Fruit fly (Drosophila melanogaster) whole organism, wandering third instar larva: ENCODE data around the gene CG11842.

Experiments used
- CG9705 ChIP-seq: fragments of 200-800 bp; sonication (Bioruptor generic); optimal IDR thresholded peaks from 2 replicates; lab custom pipeline; 2018; ENCODE audit warnings: missing biosample characterization, mild to moderate bottlenecking, missing genetic modification characterization
- Hr78 ChIP-seq: fragments of >200 bp; optimal IDR thresholded peaks from 2 replicates; lab custom pipeline; 2017; ENCODE audit warnings: missing biosample characterization, missing genetic modification characterization
- Rel ChIP-seq, 2 experiments: fragments of 200-800 bp; sonication (Bioruptor generic) in 1 of 2; optimal IDR thresholded peaks; 2 replicates in 1 of 2; 3 replicates in 1 of 2; lab custom pipeline; 2016 to 2019; ENCODE audit warnings: mild to moderate bottlenecking in 2 of 2, missing biosample characterization in 2 of 2, missing genetic modification characterization in 2 of 2, moderate library complexity in 1 of 2
- dl ChIP-seq, 2 experiments: fragments of 175-275, 200-275 bp in 1 of 2; fragments of 200-275 bp in 1 of 2; sonication (Bioruptor generic); optimal IDR thresholded peaks; lab custom pipeline; 2018; ENCODE audit warnings: mild to moderate bottlenecking in 2 of 2, missing biosample characterization in 2 of 2, missing genetic modification characterization in 2 of 2, moderate library complexity in 2 of 2; ENCODE audit not compliant: partially characterized antibody in 2 of 2, insufficient read depth in 1 of 2
- dsf ChIP-seq: sonication (Bioruptor generic); optimal IDR thresholded peaks from 2 replicates; lab custom pipeline; 2016; ENCODE audit warnings: missing biosample characterization, missing genetic modification characterization, borderline replicate concordance
- h ChIP-seq: fragments of 200-800 bp; sonication (Bioruptor generic); optimal IDR thresholded peaks from 3 replicates; lab custom pipeline; 2016; ENCODE audit warnings: missing biosample characterization, mild to moderate bottlenecking, missing genetic modification characterization
- lola ChIP-seq: fragments of >200 bp; optimal IDR thresholded peaks from 2 replicates; lab custom pipeline; 2017; ENCODE audit warnings: missing biosample characterization, missing genetic modification characterization
- psq ChIP-seq: fragments of 200-800 bp; sonication (Bioruptor generic); optimal IDR thresholded peaks from 3 replicates; lab custom pipeline; 2017; ENCODE audit warnings: missing biosample characterization, mild to moderate bottlenecking, missing genetic modification characterization, moderate library complexity

DNA sequence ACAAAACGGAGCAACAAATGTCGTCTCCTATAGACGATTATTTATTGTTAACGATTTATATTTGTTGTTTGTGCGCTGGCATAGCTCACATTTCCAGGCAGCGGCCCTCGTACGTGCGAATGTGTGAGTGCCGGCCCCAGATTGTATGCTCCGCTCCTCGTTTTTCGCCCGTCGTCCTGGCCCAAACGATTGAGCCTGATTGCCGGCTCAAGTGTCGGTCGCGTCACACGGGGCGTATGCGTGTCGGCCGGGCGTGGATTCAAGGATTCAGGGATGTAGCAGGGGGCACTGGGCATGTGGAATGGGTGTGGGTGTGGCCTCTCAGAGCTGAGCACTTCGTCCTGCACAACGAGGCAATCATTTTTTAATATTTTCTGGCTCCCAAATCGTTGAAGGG is 46.9 kb upstream of the CG11842 start:
- no peak for TF ChIP-seq lola (GFP tag; lab: Kevin White, UChicago)
- no peak for TF ChIP-seq psq (GFP tag; lab: Kevin White, UChicago)
- TF ChIP-seq CG9705, result no peak
- no peak for TF ChIP-seq h
- no peak for TF ChIP-seq dsf (GFP tag; lab: Kevin White, UChicago)
- no peak for TF ChIP-seq Hr78 (GFP tag; lab: Kevin White, UChicago)
- TF ChIP-seq dl (GFP tag; optimal IDR thresholded peaks at IDR 0.05; lab: Kevin White, UChicago; ENCODE audit: insufficient read depth in 1 of 2, partially characterized antibody in 2 of 2), result no peak
- no peak for TF ChIP-seq Rel (GFP tag; optimal IDR thresholded peaks at IDR 0.05; lab: Kevin White, UChicago)
- TF ChIP-seq Rel (tag; optimal IDR thresholded peaks at IDR 0.05; lab: Kevin White, UChicago), result no peak
